Fruit fly (Drosophila melanogaster) whole organism, larva: Measurements from ENCODE around the gene CG10841.

Source experiments
- noc ChIP-seq: fragments of 200-800 bp; sonication (Bioruptor generic); optimal IDR thresholded peaks from 3 replicates; lab custom pipeline; 2019; ENCODE audit warnings: missing biosample characterization, mild to moderate bottlenecking, missing genetic modification characterization, moderate library complexity

Gene CG10841

DNA sequence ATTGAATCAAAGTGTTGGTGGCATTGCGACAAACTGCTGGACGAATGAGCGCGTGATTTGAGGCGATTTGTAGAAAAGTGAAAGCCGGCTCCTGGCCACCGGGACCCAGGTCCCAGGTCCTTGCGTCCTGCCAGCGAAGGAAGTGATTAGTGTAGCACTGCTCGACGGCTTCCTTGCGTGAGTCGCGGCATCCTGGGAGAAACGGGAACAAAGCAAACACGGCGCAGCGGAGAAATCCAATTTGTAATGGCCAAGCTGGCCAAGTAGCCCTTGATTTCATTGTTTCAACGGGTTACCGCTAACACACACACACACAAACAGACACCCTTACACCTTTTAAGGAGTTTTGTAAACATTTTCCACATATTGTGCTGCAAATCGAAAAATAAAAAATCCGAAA, at the start of gene CG10841:
Gene CG10841, plus strand, starts transcription at position 301 of the 400 bp plus-strand sequence.
- TF ChIP-seq noc (tag; lab: Kevin White, UChicago), result no peak

- no peak for TF ChIP-seq noc (tag; lab: Kevin White, UChicago)
Observed at dm6 chr3R:13587697-13588096, 44.0 kb upstream of the CG10841 start, which contains the start of gene CG14370. Gene CG14370 (plus strand): TSS chr3R:13587997.

DNA sequence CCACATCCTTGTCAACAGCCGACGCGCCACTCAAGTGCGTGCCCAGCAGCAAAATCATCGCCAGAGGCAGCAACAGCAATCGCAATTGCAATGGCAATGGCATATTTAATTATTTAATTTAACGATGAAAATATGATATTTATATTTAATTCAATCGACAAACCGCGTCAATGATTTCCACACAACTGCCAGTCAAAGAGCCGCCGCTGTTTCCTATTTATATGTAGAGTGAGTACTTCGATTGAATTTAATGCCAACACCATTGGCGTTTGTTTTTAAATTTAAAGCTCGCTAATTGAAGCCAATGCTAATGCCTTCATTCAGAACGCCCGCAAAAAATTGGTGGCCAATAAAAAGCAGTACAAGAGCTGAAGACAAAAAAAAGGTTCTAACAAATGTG, 39.2 kb upstream of the CG10841 start, which contains the start of gene CG14369:
Gene CG14369, minus strand, starts transcription at position 101 of the 400 bp plus-strand sequence.
- TF ChIP-seq noc (tag; lab: Kevin White, UChicago), result no peak

- TF ChIP-seq noc (tag; lab: Kevin White, UChicago), result no peak
Observed at dm6 chr3R:13596409-13596808, 35.3 kb upstream of the CG10841 start.

DNA sequence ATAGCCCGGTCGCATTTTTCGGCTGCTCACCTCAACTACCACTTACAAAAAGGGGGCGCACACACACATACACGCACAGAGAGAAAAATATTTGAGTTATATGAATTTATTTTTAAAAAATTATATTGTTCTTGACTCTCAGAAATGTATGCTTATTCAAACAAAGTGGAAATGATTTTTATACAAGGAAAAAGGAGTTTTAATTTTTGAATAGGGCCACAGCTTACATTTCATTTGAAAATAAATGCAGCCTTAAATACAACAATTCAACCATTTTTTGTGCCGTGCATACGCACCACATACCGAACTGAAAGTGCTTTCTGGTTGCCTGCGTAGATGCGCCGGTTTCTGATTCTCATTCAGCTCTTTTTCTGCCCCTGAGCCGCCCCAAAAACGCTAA, 31.2 kb upstream of the CG10841 start:
- TF ChIP-seq noc (tag; lab: Kevin White, UChicago), result no peak

- TF ChIP-seq noc (tag; lab: Kevin White, UChicago), result no peak
Observed at dm6 chr3R:13609146-13609545, 22.6 kb upstream of the CG10841 start, which contains the start of gene CG9759. Gene CG9759 (minus strand): TSS chr3R:13609246.

- TF ChIP-seq noc (tag; lab: Kevin White, UChicago), result no peak
Observed at dm6 chr3R:13612333-13612732, 19.4 kb upstream of the CG10841 start, which contains the start of gene CG9757. Gene CG9757 (minus strand): TSS chr3R:13612433.

DNA sequence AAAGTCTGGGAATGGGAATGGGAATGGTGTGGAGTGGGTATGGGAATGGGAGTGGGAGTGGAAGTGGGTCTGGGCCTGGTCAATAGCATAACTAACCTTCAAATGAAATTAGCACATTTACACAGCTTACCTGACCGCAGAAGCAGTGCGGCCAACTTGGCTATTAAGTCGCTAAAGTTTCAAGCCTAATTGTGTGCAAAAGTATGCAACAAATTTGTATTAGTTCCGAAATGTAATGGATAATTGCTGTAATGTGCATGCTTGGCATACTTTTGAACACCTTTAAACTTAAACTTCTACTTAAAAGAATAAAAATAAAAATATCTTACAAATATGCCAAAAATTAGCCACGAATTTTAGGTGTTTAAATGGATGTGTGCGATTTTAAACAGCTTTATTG, 16.7 kb upstream of the CG10841 start:
- TF ChIP-seq noc (tag; lab: Kevin White, UChicago), result no peak

dm6 chr3R:13615617-13616016, 16.1 kb upstream of the CG10841 start, which contains the start of gene CG9269:
Gene CG9269 (plus strand): TSS chr3R:13615917.
- no peak for TF ChIP-seq noc (tag; lab: Kevin White, UChicago)

dm6 chr3R:13617228-13617627, 14.5 kb upstream of the CG10841 start:
- no peak for TF ChIP-seq noc (tag; lab: Kevin White, UChicago)

DNA sequence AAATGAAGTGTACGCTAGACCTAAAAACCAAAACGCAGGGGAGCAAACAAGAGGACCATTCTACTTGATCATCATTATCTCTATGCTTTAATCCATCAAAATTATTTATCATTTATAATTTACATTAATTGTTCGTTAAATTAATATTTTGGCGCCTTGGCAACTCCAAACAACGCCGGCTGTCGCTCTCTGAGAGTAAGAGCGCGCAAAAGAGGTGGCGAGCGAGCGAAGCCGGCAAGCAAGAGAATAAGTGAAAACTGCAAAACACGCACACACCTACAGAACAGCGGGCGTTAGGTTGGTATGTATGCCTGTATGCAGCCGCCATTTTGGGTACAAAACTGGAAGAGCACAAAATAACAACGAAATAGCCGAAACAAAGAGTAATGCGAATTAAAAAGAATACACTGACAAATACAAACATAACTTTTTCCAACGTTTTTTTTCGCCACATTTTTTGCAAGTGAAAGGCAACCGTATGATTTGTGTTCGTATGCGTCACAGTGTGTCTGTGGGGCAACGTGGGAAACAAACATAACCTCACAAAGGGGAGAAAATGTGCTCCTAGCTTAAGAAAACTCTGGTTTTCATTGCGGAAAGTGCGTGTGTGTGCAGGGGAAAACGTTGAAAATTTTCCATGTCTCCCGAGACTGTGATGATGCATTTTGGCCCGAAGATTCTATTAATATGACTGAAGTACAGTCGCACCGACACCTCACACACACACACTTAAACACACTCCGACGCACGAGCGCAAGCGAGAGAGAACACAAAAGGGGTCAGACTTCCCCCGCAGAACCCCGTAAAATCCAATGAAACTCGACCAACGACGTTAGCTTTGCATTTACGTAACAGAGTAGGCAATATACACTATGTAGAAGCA, 13.3 kb downstream of the CG10841 start:
- TF ChIP-seq noc (tag; lab: Kevin White, UChicago), result no peak

DNA sequence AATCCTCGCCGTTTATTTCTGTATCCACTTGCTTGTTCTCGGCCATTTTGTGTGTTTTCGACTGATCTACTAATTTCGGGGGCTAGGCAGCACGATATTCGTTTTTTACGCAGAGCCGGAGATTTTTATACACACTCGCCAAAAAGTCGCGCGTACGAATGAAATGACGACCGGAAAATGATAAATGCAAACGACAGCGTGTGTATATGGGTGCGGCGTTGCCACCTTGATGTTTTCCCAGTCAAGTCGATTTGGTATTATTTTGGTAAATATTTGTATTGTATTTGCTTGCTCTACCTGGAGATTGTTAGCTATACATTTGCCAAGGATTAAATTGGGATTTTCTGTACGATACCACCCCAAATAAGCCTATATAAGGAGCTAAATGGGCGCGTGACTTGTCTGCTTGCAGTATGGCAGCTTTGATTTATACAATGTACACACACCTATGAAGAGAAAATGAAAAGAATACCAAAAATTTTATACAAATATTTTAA, 14.2 kb downstream of the CG10841 start, which contains the start of gene sqd:
Gene sqd, minus strand, starts transcription at position 431 of the 497 bp plus-strand sequence.
- no peak for TF ChIP-seq noc (tag; lab: Kevin White, UChicago)

DNA sequence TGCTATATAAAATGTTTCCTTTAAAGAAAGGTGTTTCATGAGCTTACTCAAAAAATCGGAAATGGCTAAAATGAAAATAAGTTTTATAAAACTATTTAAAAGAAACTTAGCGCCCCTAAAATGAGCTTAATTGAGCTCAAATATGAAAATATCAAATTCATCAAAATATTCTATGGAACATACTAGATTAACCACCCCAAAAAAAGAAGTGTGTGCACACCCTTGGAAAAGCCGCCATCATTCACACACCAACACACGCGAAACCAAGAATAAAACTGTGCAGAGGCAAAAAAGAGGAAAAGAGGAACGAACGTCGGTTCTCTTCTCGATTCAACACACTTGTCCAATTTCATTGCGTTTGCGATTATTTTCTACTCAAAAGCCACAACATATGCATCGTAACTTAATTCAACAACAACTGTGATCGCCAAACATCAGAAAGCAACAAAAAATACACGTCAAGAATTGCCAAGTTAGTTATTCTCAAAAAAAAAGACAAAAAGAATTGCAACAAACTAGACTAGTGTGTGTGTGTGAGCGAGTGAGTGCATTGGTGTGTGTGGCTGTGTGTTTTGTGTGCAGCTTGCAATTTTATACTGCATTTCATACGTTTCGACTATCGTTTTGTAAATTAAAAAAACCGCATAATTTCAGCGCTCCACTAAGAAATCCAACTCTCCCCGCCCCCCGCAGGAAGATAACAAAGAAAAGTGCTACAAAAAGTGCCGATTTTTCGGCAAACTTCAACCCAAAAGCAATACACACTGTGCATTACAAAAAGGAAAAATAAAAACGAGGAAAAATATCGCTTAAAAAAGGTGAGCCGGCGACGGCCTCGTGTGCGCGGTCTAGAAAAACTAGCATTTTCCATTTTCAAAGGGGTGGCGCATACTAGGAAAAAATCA, 15.2 kb downstream of the CG10841 start, which contains the start of gene rin:
Gene rin, plus strand, starts transcription at position 276 of the 905 bp plus-strand sequence.
- TF ChIP-seq noc (tag; lab: Kevin White, UChicago), result no peak

DNA sequence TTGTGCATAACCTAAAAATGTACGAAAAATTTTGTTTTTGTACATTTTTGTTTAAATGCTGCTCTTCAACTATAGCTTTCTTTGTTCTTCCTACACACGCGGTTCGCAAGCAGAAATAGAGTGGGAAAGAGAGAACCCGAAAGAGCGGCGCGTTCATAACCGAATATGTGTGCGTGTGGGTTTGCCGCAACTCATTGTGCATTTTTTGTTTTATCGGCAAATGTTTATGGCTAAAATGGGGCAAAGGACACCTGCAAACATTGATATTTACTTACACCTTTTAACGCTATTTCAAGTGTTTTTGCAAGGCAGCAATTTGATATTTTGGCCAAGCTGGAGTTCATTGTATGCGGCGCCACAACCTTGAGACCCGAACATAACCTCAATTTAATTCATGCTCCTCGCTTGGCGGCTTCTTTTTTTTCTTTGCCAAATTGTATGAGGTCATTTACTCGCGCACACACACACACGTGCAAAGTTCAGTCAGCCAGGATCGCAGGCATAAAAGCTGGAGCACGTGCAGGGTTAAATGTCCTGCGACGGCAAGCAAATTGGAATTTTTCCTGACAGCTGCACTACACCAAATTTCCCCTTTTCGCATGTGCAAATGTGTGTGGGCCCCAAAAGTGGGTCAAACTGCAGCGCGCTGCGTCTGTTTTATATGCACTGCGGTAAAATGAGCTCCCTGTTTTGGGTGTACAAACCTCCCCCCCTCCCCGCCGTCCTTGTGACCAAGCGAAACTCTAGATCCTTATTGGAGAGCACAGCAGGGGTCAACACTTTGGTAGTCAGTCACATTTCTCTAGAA, 16.2 kb downstream of the CG10841 start:
- no peak for TF ChIP-seq noc (tag; lab: Kevin White, UChicago)
